Fruit fly (Drosophila melanogaster): ENCODE results near the gene CG42762.

The CG42762 gene

DNA sequence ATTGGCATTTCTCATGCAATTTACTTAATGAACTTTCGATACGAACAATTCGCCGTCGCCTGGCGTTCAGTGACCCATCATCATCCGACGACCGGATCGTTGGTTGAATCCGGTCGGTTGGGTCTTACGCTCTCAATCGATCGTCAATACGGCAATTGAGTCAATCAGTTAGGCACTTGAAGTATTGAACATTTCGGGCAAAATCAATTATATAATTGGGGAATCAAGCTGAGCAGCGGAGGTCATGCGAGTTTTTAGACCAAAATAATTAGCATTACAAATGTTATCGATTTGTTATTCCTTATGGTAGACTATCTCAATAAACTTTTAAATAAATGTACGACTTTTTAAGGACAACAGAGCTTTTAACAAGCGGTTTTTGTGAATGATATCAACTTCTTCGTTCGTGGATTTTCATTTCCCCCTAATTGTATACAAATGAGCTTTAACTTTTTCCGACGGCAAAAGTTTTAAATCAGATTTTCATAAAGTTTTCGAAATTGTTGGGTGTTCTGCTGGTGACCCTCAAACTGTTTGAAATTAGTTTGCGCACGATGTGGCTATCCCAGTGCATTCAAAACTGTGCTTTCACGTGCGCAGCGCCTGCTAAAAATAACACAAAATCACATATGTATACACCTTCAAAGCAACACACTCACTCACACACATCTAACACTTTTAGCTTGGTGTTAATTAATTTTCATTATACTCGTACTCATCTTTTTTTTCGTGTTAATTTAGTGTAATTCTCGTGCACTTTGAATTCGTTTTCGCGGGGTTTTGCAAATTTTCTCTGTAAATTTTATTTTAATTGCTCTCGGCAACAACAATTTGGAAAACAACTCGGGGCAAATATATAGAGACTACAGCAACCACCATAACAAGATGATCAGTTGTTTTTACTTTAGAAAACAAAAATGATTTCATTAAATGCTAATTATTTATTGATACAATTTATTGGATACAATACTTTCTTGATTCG, 45.6 kb downstream of the CG42762 start (continued):
- TF ChIP-seq Pdp1 (GFP tag; optimal IDR thresholded peaks at IDR 0.05): peak in 1 of 2 experiments; percentile 78
- TF ChIP-seq CG8281 (tag; optimal IDR thresholded peaks at IDR 0.05): peak; percentile 94
- no peak for TF ChIP-seq tin (GFP tag; optimal IDR thresholded peaks at IDR 0.05)
- no peak for TF ChIP-seq Usf (GFP tag; optimal IDR thresholded peaks at IDR 0.05)
- TF ChIP-seq ci (GFP tag; IDR thresholded peaks at IDR 0.05): no peak
- TF ChIP-seq aop (GFP tag; IDR thresholded peaks at IDR 0.05): no peak
- TF ChIP-seq corto (GFP tag; optimal IDR thresholded peaks at IDR 0.05): no peak
- TF ChIP-seq Sin3A (optimal IDR thresholded peaks at IDR 0.05): no peak
- no peak for TF ChIP-seq ham (GFP tag; IDR thresholded peaks at IDR 0.05)
- no peak for TF ChIP-seq maf-S (GFP tag; optimal IDR thresholded peaks at IDR 0.05)
- TF ChIP-seq gsb-n (tag; optimal IDR thresholded peaks at IDR 0.05): no peak
- no peak for TF ChIP-seq Ptx1 (GFP tag; IDR thresholded peaks at IDR 0.05)
- TF ChIP-seq CG1832 (GFP tag; optimal IDR thresholded peaks at IDR 0.05): no peak
- no peak for TF ChIP-seq sob (GFP tag; IDR thresholded peaks at IDR 0.05)
- TF ChIP-seq CG6813 (GFP tag; optimal IDR thresholded peaks at IDR 0.05): no peak
- TF ChIP-seq CG9797 (GFP tag; optimal IDR thresholded peaks at IDR 0.05): no peak
- TF ChIP-seq dati (GFP tag; IDR thresholded peaks at IDR 0.05): no peak
- no peak for TF ChIP-seq Aef1 (GFP tag; IDR thresholded peaks at IDR 0.05)
- no peak for TF ChIP-seq Myb (GFP tag; optimal IDR thresholded peaks at IDR 0.05)
- TF ChIP-seq dpn (GFP tag; optimal IDR thresholded peaks at IDR 0.05): no peak
- TF ChIP-seq rib (GFP tag; IDR thresholded peaks at IDR 0.05): no peak
- no peak for TF ChIP-seq CG13287 (GFP tag; IDR thresholded peaks at IDR 0.05; ENCODE audit: partially characterized antibody)
- no peak for TF ChIP-seq CG6254 (GFP tag; optimal IDR thresholded peaks at IDR 0.05)
- no peak for TF ChIP-seq pnt (GFP tag; optimal IDR thresholded peaks at IDR 0.05)
- TF ChIP-seq CG11504 (tag; optimal IDR thresholded peaks at IDR 0.05): peak; percentile 8
- TF ChIP-seq hbn (GFP tag; IDR thresholded peaks at IDR 0.05; ENCODE audit: partially characterized antibody): no peak
- TF ChIP-seq cato (GFP tag; optimal IDR thresholded peaks at IDR 0.05; ENCODE audit: borderline replicate concordance): no peak
- TF ChIP-seq HmgD (GFP tag; optimal IDR thresholded peaks at IDR 0.05): no peak
- TF ChIP-seq twi (tag; optimal IDR thresholded peaks at IDR 0.05): no peak
- TF ChIP-seq vfl (GFP tag; optimal IDR thresholded peaks at IDR 0.05): no peak
- no peak for TF ChIP-seq gro (GFP tag; optimal IDR thresholded peaks at IDR 0.05)
- no peak for TF ChIP-seq Lpt (GFP tag; optimal IDR thresholded peaks at IDR 0.05)
- no peak for TF ChIP-seq kah (GFP tag; optimal IDR thresholded peaks at IDR 0.05)
- TF ChIP-seq CG10431 (GFP tag; optimal IDR thresholded peaks at IDR 0.05): no peak
- TF ChIP-seq bbx (GFP tag; IDR thresholded peaks at IDR 0.05; ENCODE audit: partially characterized antibody): 0 out of 2 replicates have a peak, but pooled peaks have one; percentile 43
- TF ChIP-seq chinmo (GFP tag; IDR thresholded peaks at IDR 0.05; ENCODE audit: partially characterized antibody): no peak
- TF ChIP-seq Bgb (GFP tag; IDR thresholded peaks at IDR 0.05; ENCODE audit: partially characterized antibody): no peak
- no peak for TF ChIP-seq prd (optimal IDR thresholded peaks at IDR 0.05)
- no peak for TF ChIP-seq prd (GFP tag; IDR thresholded peaks at IDR 0.05)
- TF ChIP-seq Dp (GFP tag; optimal IDR thresholded peaks at IDR 0.05): no peak
- TF ChIP-seq Side (GFP tag; optimal IDR thresholded peaks at IDR 0.05): no peak
- TF ChIP-seq CG8359 (GFP tag; optimal IDR thresholded peaks at IDR 0.05; ENCODE audit: borderline replicate concordance): no peak
- TF ChIP-seq MESR4 (GFP tag; optimal IDR thresholded peaks at IDR 0.05): no peak
- TF ChIP-seq CG9817 (tag; optimal IDR thresholded peaks at IDR 0.05): no peak
- no peak for TF ChIP-seq nmo (GFP tag; optimal IDR thresholded peaks at IDR 0.05)
- no peak for TF ChIP-seq CG15479 (GFP tag; optimal IDR thresholded peaks at IDR 0.05)
- TF ChIP-seq dysf (GFP tag; IDR thresholded peaks at IDR 0.05): no peak
- TF ChIP-seq CG3407 (GFP tag; optimal IDR thresholded peaks at IDR 0.05): no peak
- TF ChIP-seq nom (GFP tag; optimal IDR thresholded peaks at IDR 0.05): no peak
